Worm (Caenorhabditis elegans): ENCODE measurements around the gene frpr-2.
A peak's percentile ranks its signal among the peaks of the same experiment; 100 is the strongest.

frpr-2 gene

DNA sequence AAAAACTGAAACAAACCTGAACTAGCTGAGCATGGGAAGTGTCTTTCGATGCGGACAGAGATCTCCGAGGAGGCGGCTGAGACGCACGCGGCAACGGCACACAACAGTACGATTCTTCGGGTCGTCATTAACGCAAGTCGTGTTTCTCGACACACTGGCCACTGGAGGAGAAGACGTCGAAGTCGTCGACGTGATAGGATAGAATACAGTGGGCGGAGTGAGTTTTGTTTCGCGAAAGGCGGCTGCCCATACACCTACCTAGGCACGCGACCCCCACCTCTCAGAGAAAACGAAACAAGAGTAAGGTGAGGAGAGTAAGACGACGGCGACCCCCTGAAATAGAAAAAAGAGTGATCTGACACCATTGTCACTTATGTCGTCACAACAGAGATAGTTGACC lies 30.5 kb upstream of the frpr-2 start, which contains the start of gene gmap-1:
Gene gmap-1, minus strand, starts transcription at position 211 of the 400 bp plus-strand sequence.
- TF ChIP-seq blmp-1 (tag; optimal IDR thresholded peaks at IDR 0.05; ENCODE audit: insufficient read depth) (peak; percentile 48), nhr-25 (tag; optimal IDR thresholded peaks at IDR 0.05) (peak; percentile 34), nhr-21 (tag; optimal IDR thresholded peaks at IDR 0.05) (peak; percentile 50), ceh-16 (tag; optimal IDR thresholded peaks at IDR 0.05) (peak; percentile 36), ztf-11 (tag; optimal IDR thresholded peaks at IDR 0.05) (no peak)

DNA sequence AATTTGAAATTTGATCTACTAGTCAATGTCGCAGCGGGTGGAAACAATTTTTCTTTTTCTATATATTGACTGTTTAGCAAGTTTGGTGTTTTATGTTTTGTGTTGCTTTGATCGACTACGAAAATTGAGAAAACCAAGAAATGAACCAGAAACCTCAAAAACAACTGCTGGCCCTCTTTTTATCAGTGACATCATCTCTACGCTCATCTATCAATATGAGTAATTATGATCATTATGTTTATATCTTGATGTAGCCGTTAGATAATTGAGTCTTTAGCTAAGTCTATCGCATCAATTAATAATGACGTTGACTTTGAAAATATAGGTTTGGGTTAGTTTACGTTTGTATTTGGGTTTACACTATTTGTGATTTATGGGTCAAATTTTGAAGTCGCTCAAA lies 29.6 kb upstream of the frpr-2 start:
- TF ChIP-seq mdl-1 (tag; optimal IDR thresholded peaks at IDR 0.05), result no peak

DNA sequence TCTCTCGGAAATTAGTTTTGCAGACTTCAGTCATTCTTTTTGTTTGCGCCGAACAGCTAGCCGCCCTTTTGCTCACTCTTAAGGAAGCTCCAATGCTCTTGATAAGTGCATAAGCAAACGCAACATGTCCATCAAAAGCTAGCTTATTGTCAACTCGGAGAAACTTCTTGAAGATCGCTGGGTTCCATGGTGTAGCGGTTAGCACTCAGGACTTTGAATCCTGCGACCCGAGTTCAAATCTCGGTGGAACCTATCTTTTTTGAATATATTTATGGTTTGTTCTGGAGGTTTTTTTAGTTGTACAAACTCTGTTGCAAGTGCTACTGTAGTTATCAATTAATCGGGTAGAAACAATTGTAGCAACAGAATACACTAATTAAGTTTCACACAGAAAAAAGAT lies 27.7 kb upstream of the frpr-2 start:
- TF ChIP-seq snpc-4 (tag; optimal IDR thresholded peaks at IDR 0.05) (no peak), dmd-4 (tag; optimal IDR thresholded peaks at IDR 0.05) (no peak), nhr-129 (tag; optimal IDR thresholded peaks at IDR 0.05) (no peak), mdl-1 (tag; optimal IDR thresholded peaks at IDR 0.05) (no peak), blmp-1 (tag; optimal IDR thresholded peaks at IDR 0.05; ENCODE audit: insufficient read depth) (no peak), egl-27 (tag; optimal IDR thresholded peaks at IDR 0.05) (no peak), crh-2 (tag; optimal IDR thresholded peaks at IDR 0.05) (no peak), elt-3 (tag; optimal IDR thresholded peaks at IDR 0.05) (no peak), unc-55 (GFP tag; optimal IDR thresholded peaks at IDR 0.05) (no peak), R02D3.7 (tag; optimal IDR thresholded peaks at IDR 0.05) (no peak), nhr-12 (tag; optimal IDR thresholded peaks at IDR 0.05) (no peak)

DNA sequence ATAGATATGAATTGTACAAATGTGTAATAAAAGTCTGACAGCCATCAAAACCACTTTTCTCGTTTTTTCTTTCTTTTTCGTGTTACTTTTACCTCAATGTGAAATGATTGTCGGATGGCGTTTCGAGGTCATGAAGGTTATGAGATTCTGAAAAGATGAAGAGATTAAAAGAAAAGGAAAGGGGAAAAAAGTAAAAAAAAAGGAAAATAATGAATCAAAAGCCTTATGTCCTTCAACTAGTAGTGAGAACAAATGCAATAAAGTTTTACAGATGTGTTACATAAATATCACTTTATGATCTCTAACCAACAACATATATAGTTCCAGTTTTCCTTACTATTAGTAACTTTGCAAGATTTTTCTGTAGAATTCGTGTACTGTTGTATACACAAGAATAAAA lies 24.5 kb upstream of the frpr-2 start, which contains the start of gene gmap-3:
Gene gmap-3, minus strand, starts transcription at position 148 of the 400 bp plus-strand sequence.
- TF ChIP-seq alr-1 (tag; optimal IDR thresholded peaks at IDR 0.05) (no peak), blmp-1 (tag; optimal IDR thresholded peaks at IDR 0.05; ENCODE audit: insufficient read depth) (peak; percentile 85), nhr-25 (tag; optimal IDR thresholded peaks at IDR 0.05) (peak; percentile 54)

DNA sequence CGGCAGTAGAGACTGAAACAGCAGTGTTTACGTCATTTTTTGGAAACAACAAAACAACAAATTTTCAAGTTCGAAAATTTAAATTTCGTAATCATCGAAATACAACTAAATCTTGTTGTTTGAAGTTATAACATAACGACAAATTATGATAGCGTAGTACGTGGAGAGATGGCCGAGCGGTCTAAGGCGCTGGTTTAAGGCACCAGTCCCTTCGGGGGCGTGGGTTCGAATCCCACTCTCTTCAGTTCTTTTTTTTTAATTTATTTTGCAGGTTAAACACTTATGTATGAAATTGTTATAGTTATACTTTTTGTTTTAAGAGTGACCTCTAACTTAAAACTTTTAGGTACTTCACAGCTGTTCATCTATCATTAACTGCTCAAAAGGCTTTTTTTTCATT lies 23.0 kb upstream of the frpr-2 start:
- TF ChIP-seq ZK546.5 (tag; optimal IDR thresholded peaks at IDR 0.05) (no peak), ztf-11 (tag; optimal IDR thresholded peaks at IDR 0.05) (no peak), sma-3 (GFP tag; optimal IDR thresholded peaks at IDR 0.05) (peak; percentile 15), dmd-4 (tag; optimal IDR thresholded peaks at IDR 0.05) (no peak), lin-11 (tag; optimal IDR thresholded peaks at IDR 0.05) (no peak), fos-1 (tag; optimal IDR thresholded peaks at IDR 0.05) (peak; percentile 16)

DNA sequence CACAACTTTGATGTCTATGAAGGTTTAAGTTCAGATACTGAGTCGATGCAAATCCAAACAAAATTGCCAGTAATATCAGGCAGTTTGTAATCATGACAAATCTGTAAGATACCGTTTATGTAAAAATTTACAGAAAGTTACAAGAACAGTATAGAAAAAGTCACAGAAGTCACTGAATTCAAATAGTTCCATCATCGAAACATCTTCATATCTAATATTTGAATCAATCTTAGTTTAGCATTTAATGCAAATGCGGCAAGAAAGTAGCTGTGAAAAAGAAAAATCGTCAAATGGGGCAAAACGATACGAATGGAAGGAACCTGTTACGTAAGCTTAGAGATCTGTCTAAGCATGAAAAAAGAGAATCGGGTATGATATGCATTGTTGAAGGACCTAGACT lies 22.1 kb upstream of the frpr-2 start, which contains the start of gene gmap-2:
Gene gmap-2, minus strand, starts transcription at position 101 of the 400 bp plus-strand sequence.
- TF ChIP-seq skn-1 (tag; optimal IDR thresholded peaks at IDR 0.05), result no peak
- no peak for TF ChIP-seq lin-13 (GFP tag; optimal IDR thresholded peaks at IDR 0.05)
- no peak for TF ChIP-seq blmp-1 (tag; optimal IDR thresholded peaks at IDR 0.05; ENCODE audit: insufficient read depth)
- TF ChIP-seq F13H6.1 (tag; optimal IDR thresholded peaks at IDR 0.05), result no peak
- no peak for TF ChIP-seq mbf-1 (tag; optimal IDR thresholded peaks at IDR 0.05)
- TF ChIP-seq alr-1 (tag; optimal IDR thresholded peaks at IDR 0.05), result no peak
- TF ChIP-seq peb-1 (tag; optimal IDR thresholded peaks at IDR 0.05), result no peak
- TF ChIP-seq lsy-2 (tag; optimal IDR thresholded peaks at IDR 0.05), result no peak
- TF ChIP-seq sma-9 (GFP tag; optimal IDR thresholded peaks at IDR 0.05), result no peak
- TF ChIP-seq sma-9 (tag; optimal IDR thresholded peaks at IDR 0.05), result no peak
- TF ChIP-seq ama-1 (optimal IDR thresholded peaks at IDR 0.05), result no peak
- no peak for TF ChIP-seq ztf-11 (tag; optimal IDR thresholded peaks at IDR 0.05)

DNA sequence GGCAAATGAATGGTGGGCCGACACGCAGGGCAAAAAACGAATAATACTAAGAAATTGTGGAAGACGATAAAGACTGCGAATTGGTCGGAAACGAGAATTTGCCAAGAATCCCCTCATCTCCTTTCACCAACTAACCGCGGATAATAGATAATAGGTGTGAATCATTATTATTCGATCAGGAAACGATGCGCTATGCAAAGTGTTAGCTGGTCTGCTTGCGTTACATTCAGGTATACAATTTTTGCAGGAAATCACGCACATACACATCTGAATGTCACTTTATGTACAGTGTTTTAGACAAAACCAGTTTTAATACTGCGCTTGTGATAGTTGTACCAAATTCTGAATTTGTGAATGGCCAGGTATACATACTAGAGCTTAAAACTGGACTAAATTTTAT lies 20.6 kb upstream of the frpr-2 start:
- TF ChIP-seq lin-39 (tag; optimal IDR thresholded peaks at IDR 0.05), result no peak
- TF ChIP-seq nhr-237 (tag; optimal IDR thresholded peaks at IDR 0.05), result no peak
- no peak for TF ChIP-seq aly-2 (tag; optimal IDR thresholded peaks at IDR 0.05)
- no peak for TF ChIP-seq zag-1 (tag; optimal IDR thresholded peaks at IDR 0.05)
- TF ChIP-seq crh-2 (tag; optimal IDR thresholded peaks at IDR 0.05), result no peak
- TF ChIP-seq nhr-6 (tag; optimal IDR thresholded peaks at IDR 0.05), result no peak
- TF ChIP-seq R02D3.7 (tag; optimal IDR thresholded peaks at IDR 0.05), result no peak
- no peak for TF ChIP-seq snpc-4 (tag; optimal IDR thresholded peaks at IDR 0.05)
- no peak for TF ChIP-seq unc-62 (GFP tag; optimal IDR thresholded peaks at IDR 0.05)
- TF ChIP-seq lsy-2 (tag; optimal IDR thresholded peaks at IDR 0.05), result no peak
- no peak for TF ChIP-seq lin-13 (GFP tag; optimal IDR thresholded peaks at IDR 0.05)
- no peak for TF ChIP-seq unc-39 (tag; optimal IDR thresholded peaks at IDR 0.05)
- no peak for TF ChIP-seq mbf-1 (tag; optimal IDR thresholded peaks at IDR 0.05)
- TF ChIP-seq nhr-10 (tag; optimal IDR thresholded peaks at IDR 0.05), result no peak

Measured in whole organism, L2 larva.